Worm (Caenorhabditis elegans): ENCODE measurements around the gene K11D12.13.
A peak's percentile ranks its signal among the peaks of the same experiment; 100 is the strongest.

Gene K11D12.13

ce11 chrV:5080853-5081338 is 47.7 kb downstream of the K11D12.13 start, which contains the start of gene Y58A7A.3:
Gene Y58A7A.3, minus strand, starts transcription at chrV:5080903.
- TF ChIP-seq nfya-1 (tag; optimal IDR thresholded peaks at IDR 0.05), result peak; percentile 20
- TF ChIP-seq mec-3 (tag; optimal IDR thresholded peaks at IDR 0.05; ENCODE audit: borderline replicate concordance), result no peak

Data from whole organism, late embryonic.